Fruit fly (Drosophila melanogaster) S2 (cell line): ENCODE measurements around the gene CG10301.

ENCODE experiments used
- CG8478 ChIP-seq: fragments of >200 bp; optimal IDR thresholded peaks from 2 replicates; lab custom pipeline; 2018
- CTCF ChIP-seq, 2 experiments: fragments of >200 bp; optimal IDR thresholded peaks; 2 replicates each; lab custom pipeline; 2018

- no peak for TF ChIP-seq CTCF (optimal IDR thresholded peaks at IDR 0.05; lab: Kevin White, UChicago)
- no peak for TF ChIP-seq CG8478 (lab: Kevin White, UChicago)
Measured at dm6 chr3R:23686924-23687323, 23.0 kb upstream of the CG10301 start.
